Worm (Caenorhabditis elegans) whole organism, young adult: Measurements from ENCODE around the gene srh-19.
"Not testable (repeated sequence)": the region's sequence is repeated elsewhere in the genome, so short reads cannot be mapped to it uniquely, and the experiment has no call there.

Source experiments
- B0035.1 ChIP-seq: sonication (generic microtip); optimal IDR thresholded peaks from 2 replicates; lab custom pipeline; 2016; ENCODE audit warnings: missing genetic modification characterization, mild to moderate bottlenecking, missing compliant biosample characterization, missing genotype, missing genetic modification reagents
- F37B4.10 ChIP-seq: fragments of 200-800 bp; sonication (Bioruptor generic); IDR thresholded peaks from 2 replicates; pipeline ENCODE4 v1.3.6; 2022; ENCODE audit warnings: missing genetic modification characterization, missing compliant biosample characterization
- K11D2.4 ChIP-seq: fragments of 200-800 bp; sonication (Bioruptor generic); IDR thresholded peaks from 2 replicates; pipeline ENCODE4 v1.3.6; 2022; ENCODE audit warnings: missing genetic modification reagents, missing genetic modification characterization, missing compliant biosample characterization
- K12H6.12 ChIP-seq: fragments of 200-800 bp; sonication (Bioruptor generic); optimal IDR thresholded peaks from 2 replicates; lab custom pipeline; 2018; ENCODE audit warnings: mild to moderate bottlenecking, missing genetic modification characterization, missing compliant biosample characterization
- Y56A3A.18 ChIP-seq: fragments of 200-800 bp; sonication (Bioruptor generic); IDR thresholded peaks from 2 replicates; pipeline ENCODE4 v1.3.6; 2022; ENCODE audit warnings: missing genetic modification reagents, missing genetic modification characterization, missing compliant biosample characterization
- Y67H2A.10 ChIP-seq: fragments of 200-800 bp; sonication (Bioruptor generic); conservative IDR thresholded peaks from 2 replicates; pipeline ENCODE4 v1.3.6; 2022; ENCODE audit warnings: missing genetic modification reagents, missing genetic modification characterization, missing compliant biosample characterization
- ZK185.1 ChIP-seq: sonication (generic microtip); optimal IDR thresholded peaks from 2 replicates; lab custom pipeline; 2016; ENCODE audit warnings: mild to moderate bottlenecking, missing genetic modification characterization, missing compliant biosample characterization; ENCODE audit not compliant: poor library complexity, severe bottlenecking
- attf-6 ChIP-seq: fragments of 200-800 bp; sonication (Bioruptor generic); IDR thresholded peaks from 2 replicates; pipeline ENCODE4 v1.3.6; 2022; ENCODE audit warnings: missing genetic modification reagents, missing genetic modification characterization, missing compliant biosample characterization
- bed-1 ChIP-seq: fragments of 200-800 bp; sonication (Bioruptor generic); IDR thresholded peaks from 2 replicates; pipeline ENCODE4 v1.3.6; 2022; ENCODE audit warnings: missing genetic modification reagents, missing genetic modification characterization, missing compliant biosample characterization
- cebp-1 ChIP-seq, 2 experiments: fragments of 200-800 bp in 1 of 2; sonication (Bioruptor generic) in 1 of 2; sonication (generic microtip) in 1 of 2; IDR thresholded peaks in 1 of 2; optimal IDR thresholded peaks in 1 of 2; 2 replicates each; pipeline versions ENCODE4 v1.3.6 to Lab custom; 2017 to 2022; ENCODE audit warnings: missing compliant biosample characterization in 2 of 2, missing genetic modification characterization in 2 of 2, mild to moderate bottlenecking in 1 of 2, missing genetic modification reagents in 1 of 2, moderate library complexity in 1 of 2
- ceh-79 ChIP-seq: sonication (generic microtip); optimal IDR thresholded peaks from 2 replicates; lab custom pipeline; 2017; ENCODE audit warnings: mild to moderate bottlenecking, missing genetic modification characterization, missing compliant biosample characterization
- dox-1 ChIP-seq: fragments of 200-800 bp; sonication (Bioruptor generic); IDR thresholded peaks from 2 replicates; pipeline ENCODE4 v1.3.6; 2022; ENCODE audit warnings: missing genetic modification reagents, missing genetic modification characterization, missing compliant biosample characterization
- egl-44 ChIP-seq: fragments of 200-800 bp; sonication (Bioruptor generic); IDR thresholded peaks from 2 replicates; pipeline ENCODE4 v1.3.6; 2022; ENCODE audit warnings: missing genetic modification reagents, missing genetic modification characterization, missing compliant biosample characterization
- fkh-3 ChIP-seq: sonication (generic microtip); optimal IDR thresholded peaks from 2 replicates; lab custom pipeline; 2016; ENCODE audit warnings: mild to moderate bottlenecking, missing genetic modification characterization, missing compliant biosample characterization
- gei-17 ChIP-seq: fragments of 200-800 bp; sonication (Bioruptor generic); optimal IDR thresholded peaks from 2 replicates; lab custom pipeline; 2018; ENCODE audit warnings: mild to moderate bottlenecking, missing genetic modification characterization, missing compliant biosample characterization
- hsf-1 ChIP-seq: fragments of 200-800 bp; sonication (Bioruptor generic); IDR thresholded peaks from 2 replicates; pipeline ENCODE4 v1.3.6; 2022; ENCODE audit warnings: missing genetic modification reagents, missing genetic modification characterization, missing compliant biosample characterization
- lag-1 ChIP-seq: fragments of 200-800 bp; sonication (Bioruptor generic); IDR thresholded peaks from 2 replicates; pipeline ENCODE4 v1.3.6; 2022; ENCODE audit warnings: missing genetic modification reagents, missing genetic modification characterization, missing compliant biosample characterization
- lin-35 ChIP-seq, 3 experiments: fragments of 150-350 bp in 2 of 3; sonication (generic microtip) in 1 of 3; optimal IDR thresholded peaks; 2 replicates each; lab custom pipeline; 2014 to 2018; ENCODE audit warnings: missing biosample characterization in 3 of 3, missing genetic modification characterization in 3 of 3, missing genetic modification reagents in 3 of 3
- lin-54 ChIP-seq: fragments of 200-800 bp; sonication (Bioruptor generic); optimal IDR thresholded peaks from 2 replicates; lab custom pipeline; 2018; ENCODE audit warnings: mild to moderate bottlenecking, missing genetic modification characterization, missing compliant biosample characterization
- madf-6 ChIP-seq: fragments of 200-800 bp; sonication (Bioruptor generic); IDR thresholded peaks from 2 replicates; pipeline ENCODE4 v1.3.6; 2022; ENCODE audit warnings: missing genetic modification reagents, missing genetic modification characterization, missing compliant biosample characterization
- mcd-1 ChIP-seq: fragments of 200-800 bp; sonication (Bioruptor generic); IDR thresholded peaks from 2 replicates; pipeline ENCODE4 v1.3.6; 2022; ENCODE audit warnings: missing genetic modification reagents, missing genetic modification characterization, missing compliant biosample characterization
- mes-4 ChIP-seq: sonication (generic microtip); optimal IDR thresholded peaks from 2 replicates; lab custom pipeline; 2016; ENCODE audit warnings: missing genotype, missing genetic modification characterization, missing compliant biosample characterization
- mxl-1 ChIP-seq: sonication (generic microtip); optimal IDR thresholded peaks from 2 replicates; lab custom pipeline; 2016; ENCODE audit warnings: missing genetic modification characterization, missing compliant biosample characterization
- nfya-2 ChIP-seq: fragments of 200-800 bp; sonication (Bioruptor generic); IDR thresholded peaks from 2 replicates; pipeline ENCODE4 v1.3.6; 2022; ENCODE audit warnings: missing genetic modification reagents, missing genetic modification characterization, missing compliant biosample characterization
- nhr-27 ChIP-seq: fragments of 200-800 bp; sonication (Bioruptor generic); optimal IDR thresholded peaks from 2 replicates; lab custom pipeline; 2018; ENCODE audit warnings: mild to moderate bottlenecking, missing genetic modification characterization, moderate library complexity, missing compliant biosample characterization
- nhr-80 ChIP-seq: sonication (generic microtip); optimal IDR thresholded peaks from 2 replicates; lab custom pipeline; 2016; ENCODE audit warnings: missing genetic modification characterization, missing compliant biosample characterization
- pbrm-1 ChIP-seq: fragments of 200-800 bp; sonication (Bioruptor generic); IDR thresholded peaks from 2 replicates; pipeline ENCODE4 v1.3.6; 2022; ENCODE audit warnings: missing genetic modification reagents, missing genetic modification characterization, missing compliant biosample characterization
- pha-4 ChIP-seq: fragments of 150-350 bp; sonication (generic microtip); optimal IDR thresholded peaks from 2 replicates; lab custom pipeline; 2014; ENCODE audit warnings: missing biosample characterization, missing genetic modification reagents, missing genetic modification characterization
- rpc-1 ChIP-seq, 2 experiments: fragments of 150-350 bp in 1 of 2; sonication (generic microtip) in 1 of 2; optimal IDR thresholded peaks; 2 replicates each; lab custom pipeline; 2014 to 2018; ENCODE audit warnings: missing biosample characterization in 1 of 2, missing genetic modification characterization in 1 of 2, missing genetic modification reagents in 1 of 2, missing genotype in 1 of 2
- sea-2 ChIP-seq: fragments of 200-800 bp; sonication (Bioruptor generic); IDR thresholded peaks from 2 replicates; pipeline ENCODE4 v1.3.6; 2022; ENCODE audit warnings: missing genetic modification characterization, missing compliant biosample characterization
- snpc-1.1 ChIP-seq: sonication (generic microtip); optimal IDR thresholded peaks from 2 replicates; lab custom pipeline; 2017; ENCODE audit warnings: missing genetic modification characterization, mild to moderate bottlenecking, missing compliant biosample characterization, antibody characterized with exemption, moderate library complexity, missing genotype, missing genetic modification reagents; ENCODE audit not compliant: insufficient read depth
- snpc-3.4 ChIP-seq: sonication (generic microtip); optimal IDR thresholded peaks from 2 replicates; lab custom pipeline; 2017; ENCODE audit warnings: missing genetic modification characterization, mild to moderate bottlenecking, missing compliant biosample characterization, antibody characterized with exemption, moderate library complexity, missing genotype, missing genetic modification reagents
- unc-62 ChIP-seq: fragments of 150-350 bp; optimal IDR thresholded peaks from 2 replicates; lab custom pipeline; 2014; ENCODE audit warnings: missing biosample characterization, missing genetic modification reagents, missing genetic modification characterization
- zfh-2 ChIP-seq: fragments of 200-800 bp; sonication (Bioruptor generic); conservative IDR thresholded peaks from 2 replicates; pipeline ENCODE4 v1.3.6; 2022; ENCODE audit warnings: missing genetic modification reagents, missing genetic modification characterization, missing compliant biosample characterization
- ztf-26 ChIP-seq: sonication (generic microtip); optimal IDR thresholded peaks from 2 replicates; lab custom pipeline; 2017; ENCODE audit warnings: missing genetic modification characterization, missing compliant biosample characterization

The srh-19 gene

ce11 chrX:1420524-1420923 is 7.6 kb downstream of the srh-19 start:
- TF ChIP-seq lag-1 (GFP tag; lab: Robert Waterston, UW) (no peak), snpc-3.4 (tag; lab: Kevin White, UChicago) (no peak), rpc-1 (optimal IDR thresholded peaks at IDR 0.05; lab: Kevin White, UChicago) (no peak), rpc-1 (tag; optimal IDR thresholded peaks at IDR 0.05; lab: Kevin White, UChicago) (no peak), nfya-2 (GFP tag; lab: Robert Waterston, UW) (no peak), lin-35 (GFP tag; optimal IDR thresholded peaks at IDR 0.05; lab: Kevin White, UChicago) (no peak), mes-4 (tag; lab: Kevin White, UChicago) (no peak), nhr-80 (peak; percentile 9), mcd-1 (GFP tag; lab: Robert Waterston, UW) (peak; percentile 46)

ce11 chrX:1422221-1422620 is 9.3 kb downstream of the srh-19 start:
- TF ChIP-seq dox-1 (GFP tag; lab: Robert Waterston, UW) (peak; percentile 60; the same call in 1 of the 2 replicates), mcd-1 (GFP tag; lab: Robert Waterston, UW) (0 out of 2 replicates have a peak, but pooled peaks have one; percentile 13), nhr-80 (peak; percentile 51)

- TF ChIP-seq sea-2 (GFP tag; lab: Robert Waterston, UW) (no peak), zfh-2 (GFP tag; lab: Robert Waterston, UW) (0 out of 2 replicates have a peak, but pooled peaks have one; percentile 8)
These were observed 11.6 kb downstream of the srh-19 start, which contains the start of gene F19G12.3 for ce11 chrX:1424509-1424908. F19G12.3 (plus strand) TSS chrX:1424809.

- TF ChIP-seq attf-6 = no peak
- TF ChIP-seq Y67H2A.10 (GFP tag; lab: Robert Waterston, UW) = no peak
- TF ChIP-seq lin-54 = no peak
- no peak for TF ChIP-seq nhr-27 (tag; lab: Kevin White, UChicago)
- TF ChIP-seq unc-62 (GFP tag; lab: Kevin White, UChicago) = no peak
- no peak for TF ChIP-seq K11D2.4 (GFP tag; lab: Robert Waterston, UW)
- no peak for TF ChIP-seq mxl-1 (tag; lab: Kevin White, UChicago)
- TF ChIP-seq pbrm-1 (GFP tag; lab: Robert Waterston, UW) = no peak
- no peak for TF ChIP-seq B0035.1
- TF ChIP-seq fkh-3 (tag; lab: Kevin White, UChicago) = no peak
- TF ChIP-seq madf-6 = no peak
These were observed 13.5 kb downstream of the srh-19 start, which contains the start of gene F19G12.11 for ce11 chrX:1426425-1426824. F19G12.11 (minus strand) TSS chrX:1426525.

- TF ChIP-seq rpc-1 (optimal IDR thresholded peaks at IDR 0.05; lab: Kevin White, UChicago); rpc-1 (tag; optimal IDR thresholded peaks at IDR 0.05; lab: Kevin White, UChicago); nfya-2 (GFP tag; lab: Robert Waterston, UW); F37B4.10 (GFP tag; lab: Robert Waterston, UW): not testable (repeated sequence)
These were observed 17.8 kb downstream of the srh-19 start, which contains the start of gene F19G12.1 for ce11 chrX:1430707-1431106. F19G12.1 (plus strand) TSS chrX:1431007.

ce11 chrX:1437097-1437496 is 24.2 kb downstream of the srh-19 start:
- peak; percentile 59 for TF ChIP-seq gei-17 (GFP tag; lab: Kevin White, UChicago)
- TF ChIP-seq bed-1 = no peak
- TF ChIP-seq dox-1 (GFP tag; lab: Robert Waterston, UW) = peak; percentile 31; the same call in 1 of the 2 replicates
- TF ChIP-seq pha-4 (tag; lab: Kevin White, UChicago) = no peak
- TF ChIP-seq ZK185.1 (tag; lab: Kevin White, UChicago) = peak; percentile 8
- no peak for TF ChIP-seq hsf-1
- TF ChIP-seq ceh-79 (tag; lab: Kevin White, UChicago) = no peak
- TF ChIP-seq mxl-1 (tag; lab: Kevin White, UChicago) = no peak
- TF ChIP-seq cebp-1 (GFP tag; IDR thresholded peaks at IDR 0.05; lab: Robert Waterston, UW) = no peak
- peak; percentile 9 for TF ChIP-seq cebp-1 (tag; optimal IDR thresholded peaks at IDR 0.05; lab: Kevin White, UChicago)
- TF ChIP-seq Y56A3A.18 (GFP tag; lab: Robert Waterston, UW) = no peak
- TF ChIP-seq snpc-1.1 (tag; lab: Kevin White, UChicago) = no peak
- TF ChIP-seq egl-44 (GFP tag; lab: Robert Waterston, UW) = 0 out of 2 replicates have a peak, but pooled peaks have one; percentile 23
- no peak for TF ChIP-seq ztf-26 (tag; lab: Kevin White, UChicago)
- TF ChIP-seq K12H6.12 = no peak
